Worm (Caenorhabditis elegans): ENCODE results near the gene adh-1.

DNA sequence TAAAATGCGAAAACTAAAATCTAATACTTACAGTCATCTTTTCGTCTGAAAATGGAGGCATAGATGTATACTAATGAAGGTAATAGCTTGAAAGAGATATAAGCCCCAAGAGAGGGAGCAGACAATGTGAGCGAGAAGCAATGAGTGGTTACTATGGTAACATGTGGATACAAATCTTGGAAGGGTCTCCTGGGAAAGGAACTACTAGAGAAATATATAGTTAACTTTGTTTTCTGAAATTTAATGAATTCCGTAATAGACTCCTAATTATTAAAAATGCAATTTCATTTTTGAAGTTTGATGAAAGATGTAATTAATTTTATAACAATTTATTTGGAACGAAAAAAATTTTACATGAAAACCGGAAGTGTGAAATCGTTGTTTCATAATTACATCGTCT lies 39.3 kb downstream of the adh-1 start, which contains the start of gene osm-6:
- TF ChIP-seq unc-39 (tag; optimal IDR thresholded peaks at IDR 0.05) (no peak), lin-13 (tag; optimal IDR thresholded peaks at IDR 0.05) (no peak), lsy-2 (tag; optimal IDR thresholded peaks at IDR 0.05) (no peak), snpc-4 (tag; optimal IDR thresholded peaks at IDR 0.05) (no peak), sem-2 (GFP tag; optimal IDR thresholded peaks at IDR 0.05) (no peak)

Data from whole organism, mixed stage, embryonic.